Fruit fly (Drosophila melanogaster): ENCODE data around the gene Mgat4b.
A peak's percentile ranks its signal among the peaks of the same experiment; 100 is the strongest.

dm6 chr3L:14757464-14758384, 11.4 kb downstream of the Mgat4b start, which contains the start of gene CG42507:
- TF ChIP-seq Clk (GFP tag; optimal IDR thresholded peaks at IDR 0.05) = peak; percentile 55
- TF ChIP-seq bab1 (GFP tag; optimal IDR thresholded peaks at IDR 0.05) = peak; percentile 56
- no peak for TF ChIP-seq tj (GFP tag; optimal IDR thresholded peaks at IDR 0.05)
- TF ChIP-seq Mnt (GFP tag; optimal IDR thresholded peaks at IDR 0.05) = peak; percentile 71
- peak; percentile 80 for TF ChIP-seq pad (GFP tag; optimal IDR thresholded peaks at IDR 0.05)
- TF ChIP-seq Crg-1 (GFP tag; optimal IDR thresholded peaks at IDR 0.05) = peak; percentile 67
- peak; percentile 34 for TF ChIP-seq CG12768 (GFP tag; optimal IDR thresholded peaks at IDR 0.05)
- peak; percentile 4 for TF ChIP-seq CG7045 (GFP tag; optimal IDR thresholded peaks at IDR 0.05)
- no peak for TF ChIP-seq toe (GFP tag; optimal IDR thresholded peaks at IDR 0.05)
- peak; percentile 64 for TF ChIP-seq Hr96 (GFP tag; optimal IDR thresholded peaks at IDR 0.05)
- TF ChIP-seq cnc (optimal IDR thresholded peaks at IDR 0.05) = no peak
